Worm (Caenorhabditis elegans): ENCODE data around the gene atp-4.

Gene atp-4

DNA sequence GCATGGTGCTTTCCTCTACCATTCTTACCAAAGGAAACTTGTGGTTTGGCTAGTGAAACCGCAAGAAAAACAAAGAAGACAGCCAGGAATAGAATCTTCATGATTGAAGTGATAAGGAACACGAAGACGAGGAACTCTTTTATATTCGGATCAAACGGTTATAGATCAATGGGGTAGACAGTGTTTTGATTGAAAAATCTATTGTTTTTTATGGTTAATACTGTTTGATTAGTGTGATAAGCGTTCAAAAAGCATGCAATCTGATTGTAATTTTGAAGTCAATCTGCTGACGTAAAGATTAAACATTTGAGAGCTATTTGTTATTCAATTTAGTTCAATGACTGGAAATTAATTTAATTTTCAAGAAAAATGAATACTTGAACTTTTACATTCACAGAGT, 37.3 kb downstream of the atp-4 start, which contains the start of gene F57F4.2:
TSS of gene F57F4.2 (minus strand) at position 101 of the 400 bp plus-strand sequence.
- TF ChIP-seq peb-1 (tag; optimal IDR thresholded peaks at IDR 0.05) (no peak), lin-39 (tag; optimal IDR thresholded peaks at IDR 0.05) (no peak), ama-1 (optimal IDR thresholded peaks at IDR 0.05) (no peak), egl-27 (tag; optimal IDR thresholded peaks at IDR 0.05) (no peak), Y55F3AM.14 (GFP tag; optimal IDR thresholded peaks at IDR 0.05) (no peak), nhr-12 (tag; optimal IDR thresholded peaks at IDR 0.05) (no peak), zag-1 (tag; optimal IDR thresholded peaks at IDR 0.05) (no peak), nhr-10 (tag; optimal IDR thresholded peaks at IDR 0.05) (no peak), F13H6.1 (tag; optimal IDR thresholded peaks at IDR 0.05) (no peak), nhr-237 (tag; optimal IDR thresholded peaks at IDR 0.05) (no peak), elt-3 (tag; optimal IDR thresholded peaks at IDR 0.05) (no peak)

- TF ChIP-seq lin-13 (GFP tag; optimal IDR thresholded peaks at IDR 0.05), result no peak
- TF ChIP-seq Y55F3AM.14 (GFP tag; optimal IDR thresholded peaks at IDR 0.05), result no peak
- no peak for TF ChIP-seq ceh-82 (tag; optimal IDR thresholded peaks at IDR 0.05)
- TF ChIP-seq blmp-1 (tag; optimal IDR thresholded peaks at IDR 0.05; ENCODE audit: insufficient read depth), result no peak
- TF ChIP-seq mdl-1 (tag; optimal IDR thresholded peaks at IDR 0.05), result no peak
- TF ChIP-seq ztf-4 (tag; optimal IDR thresholded peaks at IDR 0.05), result no peak
- TF ChIP-seq nhr-11 (tag; optimal IDR thresholded peaks at IDR 0.05), result no peak
- TF ChIP-seq egl-27 (tag; optimal IDR thresholded peaks at IDR 0.05), result no peak
- TF ChIP-seq snpc-4 (tag; optimal IDR thresholded peaks at IDR 0.05), result no peak
- TF ChIP-seq lsy-2 (tag; optimal IDR thresholded peaks at IDR 0.05), result no peak
- no peak for TF ChIP-seq F13H6.1 (tag; optimal IDR thresholded peaks at IDR 0.05)
- TF ChIP-seq alr-1 (tag; optimal IDR thresholded peaks at IDR 0.05), result no peak
- TF ChIP-seq elt-3 (tag; optimal IDR thresholded peaks at IDR 0.05), result no peak
These were observed 41.1 kb downstream of the atp-4 start for ce11 chrV:6385677-6386276.

Data from whole organism, L2 larva.